Worm (Caenorhabditis elegans): ENCODE results near the gene ced-2.

The ced-2 gene

ce11 chrIV:1548457-1548861, 48.7 kb upstream of the ced-2 start, which contains the start of gene col-107 (continued):
- TF ChIP-seq mes-2 (tag; optimal IDR thresholded peaks at IDR 0.05; ENCODE audit: poor library complexity, severe bottlenecking): peak; percentile 16
- no peak for TF ChIP-seq mdt-29 (GFP tag; IDR thresholded peaks at IDR 0.05)
- TF ChIP-seq ceh-32 (tag; optimal IDR thresholded peaks at IDR 0.05; ENCODE audit: poor library complexity): no peak
- TF ChIP-seq zip-2 (tag; optimal IDR thresholded peaks at IDR 0.05): no peak
- TF ChIP-seq lin-29 (GFP tag; IDR thresholded peaks at IDR 0.05): no peak
- no peak for TF ChIP-seq daf-12 (tag; optimal IDR thresholded peaks at IDR 0.05)
- TF ChIP-seq lin-39 (tag; optimal IDR thresholded peaks at IDR 0.05): no peak
- TF ChIP-seq Y5F2A.4 (GFP tag; optimal IDR thresholded peaks at IDR 0.05): no peak
- no peak for TF ChIP-seq saeg-2 (GFP tag; IDR thresholded peaks at IDR 0.05)
- 0 out of 2 replicates have a peak, but pooled peaks have one; percentile 11 for TF ChIP-seq arid-1 (GFP tag; conservative IDR thresholded peaks at IDR 0.05)
- no peak for TF ChIP-seq nhr-76 (tag; optimal IDR thresholded peaks at IDR 0.05)
- TF ChIP-seq nhr-237 (tag; optimal IDR thresholded peaks at IDR 0.05): no peak
- TF ChIP-seq ZK337.2 (GFP tag; IDR thresholded peaks at IDR 0.05): no peak

DNA sequence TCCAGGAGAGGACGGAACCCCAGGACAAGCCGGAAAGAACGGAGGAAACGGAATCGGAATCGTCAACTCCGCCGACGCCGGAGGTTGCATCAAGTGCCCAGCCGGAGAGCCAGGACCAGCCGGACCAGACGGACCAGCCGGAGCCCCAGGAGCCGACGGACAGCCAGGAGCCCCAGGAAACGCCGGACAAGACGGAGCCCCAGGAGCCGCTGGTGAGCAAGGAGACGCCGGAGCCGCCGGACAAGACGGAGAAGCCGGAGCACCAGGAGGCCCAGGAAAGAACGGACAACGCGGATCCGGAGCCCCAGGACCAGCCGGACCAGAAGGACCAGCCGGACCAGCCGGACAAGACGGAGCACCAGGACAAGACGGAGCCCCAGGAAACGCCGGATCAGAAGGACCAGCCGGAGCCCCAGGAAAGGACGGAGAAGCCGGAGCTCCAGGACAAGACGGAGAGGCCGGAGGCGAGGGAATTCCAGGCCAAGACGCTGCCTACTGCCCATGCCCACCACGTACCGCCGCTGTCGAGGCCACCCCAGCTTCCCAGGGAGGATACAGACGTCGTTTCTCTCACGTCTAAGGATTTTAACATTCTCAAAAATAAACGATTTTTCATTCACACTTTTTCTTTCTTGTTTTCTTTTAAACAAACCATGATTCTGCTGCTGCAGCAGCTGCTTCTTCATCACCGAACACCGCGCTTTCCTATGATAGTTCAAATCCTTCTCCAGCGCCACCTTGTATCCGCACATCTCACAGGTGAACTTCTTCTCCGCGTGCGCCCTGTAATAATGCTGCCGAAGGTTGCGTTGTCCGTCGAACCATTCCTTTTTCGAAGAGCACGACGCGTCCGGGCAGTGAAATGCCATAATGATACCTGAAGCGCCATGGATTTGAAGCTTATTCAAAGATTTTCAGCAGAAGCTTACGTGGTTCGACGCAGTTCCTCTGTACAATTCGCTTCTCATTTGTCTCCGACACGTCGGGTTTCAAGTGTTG, 47.7 kb upstream of the ced-2 start:
- TF ChIP-seq egl-43 (GFP tag; IDR thresholded peaks at IDR 0.05) (peak; percentile 50; the same call in 1 of the 2 replicates), madf-5 (GFP tag; IDR thresholded peaks at IDR 0.05) (peak in 1 of 2 experiments; percentile 100; a peak in 2 of 4 replicates), F10B5.3 (tag; optimal IDR thresholded peaks at IDR 0.05) (no peak), F37D6.2 (tag; optimal IDR thresholded peaks at IDR 0.05) (no peak), fkh-10 (GFP tag; optimal IDR thresholded peaks at IDR 0.05) (no peak), nhr-111 (GFP tag; optimal IDR thresholded peaks at IDR 0.05) (peak; percentile 9), set-16 (GFP tag; IDR thresholded peaks at IDR 0.05) (peak; percentile 99), mes-2 (tag; optimal IDR thresholded peaks at IDR 0.05; ENCODE audit: poor library complexity, severe bottlenecking) (peak; percentile 5), rbr-2 (tag; optimal IDR thresholded peaks at IDR 0.05) (peak; percentile 41), D1046.2 (GFP tag; IDR thresholded peaks at IDR 0.05) (no peak), lin-15B (tag; optimal IDR thresholded peaks at IDR 0.05) (no peak), mdl-1 (tag; optimal IDR thresholded peaks at IDR 0.05) (no peak), mxl-3 (GFP tag; optimal IDR thresholded peaks at IDR 0.05) (peak; percentile 9), tra-1 (GFP tag; IDR thresholded peaks at IDR 0.05) (0 out of 2 replicates have a peak, but pooled peaks have one; percentile 17), daf-19 (GFP tag; conservative IDR thresholded peaks at IDR 0.05) (no peak), aha-1 (tag) (peak; percentile 84), pha-4 (GFP tag; IDR thresholded peaks at IDR 0.05) (peak; percentile 83; the same call in 1 of the 2 replicates), pha-4 (tag; optimal IDR thresholded peaks at IDR 0.05) (no peak), ama-1 (optimal IDR thresholded peaks at IDR 0.05) (peak; percentile 85), ceh-82 (tag; optimal IDR thresholded peaks at IDR 0.05) (no peak)

- TF ChIP-seq snpc-1.2 (GFP tag; IDR thresholded peaks at IDR 0.05) (no peak), aha-1 (tag) (no peak), ZK337.2 (GFP tag; IDR thresholded peaks at IDR 0.05) (no peak), madf-9 (GFP tag; conservative IDR thresholded peaks at IDR 0.05) (no peak), ceh-28 (tag; optimal IDR thresholded peaks at IDR 0.05) (no peak), nhr-77 (tag; optimal IDR thresholded peaks at IDR 0.05) (no peak), lin-15B (tag; optimal IDR thresholded peaks at IDR 0.05) (no peak)
Measured at ce11 chrIV:1550131-1550530, 47.0 kb upstream of the ced-2 start, which contains the start of gene C34H4.5. TSS of gene C34H4.5 (minus strand) at chrIV:1550231.
